Worm (Caenorhabditis elegans) whole organism, L3 larva: ENCODE measurements around the gene ceh-76.

ENCODE experiments used
- ama-1 ChIP-seq: fragments of 150-350 bp; optimal IDR thresholded peaks from 2 replicates; lab custom pipeline; 2018
- ceh-9 ChIP-seq: sonication (generic microtip); optimal IDR thresholded peaks from 2 replicates; lab custom pipeline; 2018; ENCODE audit warnings: missing biosample characterization, missing genetic modification characterization
- egl-27 ChIP-seq: sonication (generic microtip); optimal IDR thresholded peaks from 4 replicates; lab custom pipeline; 2017; ENCODE audit warnings: missing biosample characterization, missing genetic modification reagents, missing genetic modification characterization
- elt-3 ChIP-seq, 3 experiments: fragments of 150-350 bp in 1 of 3; sonication (generic microtip) in 2 of 3; optimal IDR thresholded peaks; 2 replicates in 2 of 3; 4 replicates in 1 of 3; lab custom pipeline; 2014 to 2017; ENCODE audit warnings: missing biosample characterization in 3 of 3, missing genetic modification characterization in 3 of 3
- hmg-11 ChIP-seq: sonication (generic microtip); optimal IDR thresholded peaks from 2 replicates; lab custom pipeline; 2016; ENCODE audit warnings: missing genetic modification characterization, missing compliant biosample characterization
- mdl-1 ChIP-seq: fragments of 150-350 bp; optimal IDR thresholded peaks from 2 replicates; lab custom pipeline; 2014; ENCODE audit warnings: missing biosample characterization, missing genetic modification characterization
- nhr-237 ChIP-seq: fragments of 150-350 bp; optimal IDR thresholded peaks from 2 replicates; lab custom pipeline; 2014; ENCODE audit warnings: missing biosample characterization, missing genetic modification characterization
- nhr-25 ChIP-seq: sonication (generic microtip); optimal IDR thresholded peaks from 2 replicates; lab custom pipeline; 2017; ENCODE audit warnings: missing biosample characterization, missing genetic modification characterization
- nhr-28 ChIP-seq: fragments of 150-350 bp; optimal IDR thresholded peaks from 2 replicates; lab custom pipeline; 2014; ENCODE audit warnings: missing biosample characterization, missing genetic modification characterization
- nhr-76 ChIP-seq: fragments of 150-350 bp; sonication (generic microtip); optimal IDR thresholded peaks from 5 replicates; lab custom pipeline; 2014; ENCODE audit warnings: missing biosample characterization, missing genetic modification characterization
- nhr-77 ChIP-seq: fragments of 150-350 bp; optimal IDR thresholded peaks from 2 replicates; lab custom pipeline; 2014; ENCODE audit warnings: missing biosample characterization, missing genetic modification characterization
- pha-4 ChIP-seq: fragments of 150-350 bp; optimal IDR thresholded peaks from 2 replicates; lab custom pipeline; 2014; ENCODE audit warnings: missing biosample characterization, missing genetic modification reagents, missing genetic modification characterization
- tbx-2 ChIP-seq: sonication (generic microtip); optimal IDR thresholded peaks from 2 replicates; lab custom pipeline; 2016; ENCODE audit warnings: mild to moderate bottlenecking, missing genetic modification characterization, missing compliant biosample characterization
- ztf-11 ChIP-seq: fragments of 150-350 bp; optimal IDR thresholded peaks from 2 replicates; lab custom pipeline; 2014; ENCODE audit warnings: missing biosample characterization, missing genetic modification characterization

ce11 chrV:8027429-8028142 lies 33.1 kb upstream of the ceh-76 start:
- TF ChIP-seq ceh-9 (tag; lab: Kevin White, UChicago), result no peak
- TF ChIP-seq nhr-76 (tag; lab: Kevin White, UChicago), result no peak
- no peak for TF ChIP-seq egl-27 (tag; lab: Kevin White, UChicago)
- no peak for TF ChIP-seq pha-4 (tag; lab: Kevin White, UChicago)
- no peak for TF ChIP-seq nhr-28 (tag; lab: Kevin White, UChicago)
- no peak for TF ChIP-seq nhr-25 (tag; lab: Kevin White, UChicago)
- TF ChIP-seq hmg-11, result no peak
- TF ChIP-seq elt-3 (tag; optimal IDR thresholded peaks at IDR 0.05; lab: Kevin White, UChicago), result peak in 1 of 3 experiments; percentile 78
- no peak for TF ChIP-seq ama-1 (lab: Kevin White, UChicago)
- no peak for TF ChIP-seq mdl-1 (tag; lab: Kevin White, UChicago)
- TF ChIP-seq ztf-11, result no peak
- no peak for TF ChIP-seq nhr-237 (tag; lab: Kevin White, UChicago)
- TF ChIP-seq nhr-77 (tag; lab: Kevin White, UChicago), result no peak
- TF ChIP-seq tbx-2 (tag; lab: Kevin White, UChicago), result no peak
